Worm (Caenorhabditis elegans) whole organism, L2 larva: ENCODE results near the gene W10C6.2.
"Not testable (repeated sequence)": the region's sequence is repeated elsewhere in the genome, so short reads cannot be mapped to it uniquely, and the experiment has no call there.

ENCODE experiments used
- C34F6.9 ChIP-seq: fragments of 150-350 bp; optimal IDR thresholded peaks from 2 replicates; lab custom pipeline; 2014; ENCODE audit warnings: missing biosample characterization, missing genetic modification characterization
- F13H6.1 ChIP-seq: sonication (generic microtip); optimal IDR thresholded peaks from 2 replicates; lab custom pipeline; 2016; ENCODE audit warnings: missing genetic modification characterization, missing compliant biosample characterization
- R02D3.7 ChIP-seq: fragments of 150-350 bp; optimal IDR thresholded peaks from 2 replicates; lab custom pipeline; 2014; ENCODE audit warnings: missing biosample characterization, missing genetic modification characterization
- aly-2 ChIP-seq: fragments of 150-350 bp; optimal IDR thresholded peaks from 2 replicates; lab custom pipeline; 2014; ENCODE audit warnings: missing biosample characterization, missing genetic modification characterization
- ama-1 ChIP-seq: fragments of 150-350 bp; optimal IDR thresholded peaks from 2 replicates; lab custom pipeline; 2018; ENCODE audit warnings: inconsistent platforms
- blmp-1 ChIP-seq: sonication (generic microtip); optimal IDR thresholded peaks from 2 replicates; lab custom pipeline; 2017; ENCODE audit warnings: missing genetic modification characterization, mild to moderate bottlenecking, missing compliant biosample characterization, antibody characterized with exemption, moderate library complexity; ENCODE audit not compliant: insufficient read depth
- ceh-16 ChIP-seq: fragments of 150-350 bp; optimal IDR thresholded peaks from 2 replicates; lab custom pipeline; 2014; ENCODE audit warnings: missing biosample characterization, missing genetic modification characterization
- ceh-82 ChIP-seq: fragments of 150-350 bp; optimal IDR thresholded peaks from 2 replicates; lab custom pipeline; 2014; ENCODE audit warnings: missing biosample characterization, missing genetic modification characterization
- crh-2 ChIP-seq: sonication (generic microtip); optimal IDR thresholded peaks from 2 replicates; lab custom pipeline; 2017; ENCODE audit warnings: missing biosample characterization, missing genetic modification characterization
- dmd-4 ChIP-seq: sonication (generic microtip); optimal IDR thresholded peaks from 2 replicates; lab custom pipeline; 2017; ENCODE audit warnings: missing biosample characterization, missing genetic modification characterization
- egl-27 ChIP-seq: sonication (generic microtip); optimal IDR thresholded peaks from 3 replicates; lab custom pipeline; 2017; ENCODE audit warnings: missing biosample characterization, missing genetic modification reagents, missing genetic modification characterization
- elt-3 ChIP-seq: sonication (generic microtip); optimal IDR thresholded peaks from 2 replicates; lab custom pipeline; 2017; ENCODE audit warnings: missing biosample characterization, missing genetic modification characterization
- fos-1 ChIP-seq: fragments of 150-350 bp; optimal IDR thresholded peaks from 2 replicates; lab custom pipeline; 2014; ENCODE audit warnings: missing biosample characterization, missing genetic modification characterization
- gmeb-1 ChIP-seq: fragments of 150-350 bp; optimal IDR thresholded peaks from 2 replicates; lab custom pipeline; 2014; ENCODE audit warnings: missing biosample characterization, missing genetic modification characterization
- lin-11 ChIP-seq: fragments of 150-350 bp; sonication (generic microtip); optimal IDR thresholded peaks from 2 replicates; lab custom pipeline; 2014; ENCODE audit warnings: missing biosample characterization, missing genetic modification characterization, inconsistent platforms, mixed read lengths
- lin-13 ChIP-seq: fragments of 150-350 bp; optimal IDR thresholded peaks from 2 replicates; lab custom pipeline; 2014; ENCODE audit warnings: missing biosample characterization, missing genetic modification reagents, missing genetic modification characterization
- lsy-2 ChIP-seq, 2 experiments: fragments of 150-350 bp in 1 of 2; sonication (generic microtip) in 1 of 2; optimal IDR thresholded peaks; 2 replicates each; lab custom pipeline; 2014 to 2017; ENCODE audit warnings: missing biosample characterization in 2 of 2, missing genetic modification characterization in 2 of 2
- mdl-1 ChIP-seq, 2 experiments: fragments of 150-350 bp in 1 of 2; sonication (generic microtip) in 1 of 2; optimal IDR thresholded peaks; 2 replicates each; lab custom pipeline; 2017; ENCODE audit warnings: missing biosample characterization in 2 of 2, missing genetic modification characterization in 2 of 2
- nhr-11 ChIP-seq: fragments of 150-350 bp; optimal IDR thresholded peaks from 2 replicates; lab custom pipeline; 2014; ENCODE audit warnings: missing biosample characterization, missing genetic modification characterization
- nhr-129 ChIP-seq: fragments of 150-350 bp; optimal IDR thresholded peaks from 2 replicates; lab custom pipeline; 2014; ENCODE audit warnings: missing biosample characterization, missing genetic modification characterization
- nhr-21 ChIP-seq: fragments of 150-350 bp; optimal IDR thresholded peaks from 2 replicates; lab custom pipeline; 2014; ENCODE audit warnings: missing biosample characterization, missing genetic modification characterization
- nhr-23 ChIP-seq: fragments of 150-350 bp; optimal IDR thresholded peaks from 2 replicates; lab custom pipeline; 2014; ENCODE audit warnings: missing biosample characterization, missing genetic modification reagents, missing genetic modification characterization
- nhr-237 ChIP-seq: fragments of 150-350 bp; optimal IDR thresholded peaks from 2 replicates; lab custom pipeline; 2014; ENCODE audit warnings: missing biosample characterization, missing genetic modification characterization
- nhr-25 ChIP-seq: fragments of 150-350 bp; sonication (generic microtip); optimal IDR thresholded peaks from 3 replicates; lab custom pipeline; 2014; ENCODE audit warnings: missing biosample characterization, missing genetic modification characterization
- nhr-6 ChIP-seq: fragments of 150-350 bp; optimal IDR thresholded peaks from 2 replicates; lab custom pipeline; 2014; ENCODE audit warnings: missing biosample characterization, missing genetic modification characterization
- nhr-77 ChIP-seq: fragments of 150-350 bp; optimal IDR thresholded peaks from 2 replicates; lab custom pipeline; 2014; ENCODE audit warnings: missing biosample characterization, missing genetic modification characterization
- sem-4 ChIP-seq: fragments of 150-350 bp; optimal IDR thresholded peaks from 2 replicates; lab custom pipeline; 2014; ENCODE audit warnings: missing biosample characterization, missing genetic modification reagents, missing genetic modification characterization
- skn-1 ChIP-seq: sonication (generic microtip); optimal IDR thresholded peaks from 2 replicates; lab custom pipeline; 2017; ENCODE audit warnings: missing biosample characterization, missing genetic modification characterization
- sma-3 ChIP-seq: sonication (generic microtip); optimal IDR thresholded peaks from 2 replicates; lab custom pipeline; 2016; ENCODE audit warnings: missing genetic modification reagents, missing genetic modification characterization, missing compliant biosample characterization
- sma-9 ChIP-seq, 2 experiments: fragments of 150-350 bp in 1 of 2; sonication (generic microtip) in 1 of 2; optimal IDR thresholded peaks; 2 replicates each; lab custom pipeline; 2014 to 2016; ENCODE audit warnings: missing genetic modification characterization in 2 of 2, mild to moderate bottlenecking in 1 of 2, missing biosample characterization in 1 of 2, missing compliant biosample characterization in 1 of 2, missing genetic modification reagents in 1 of 2, moderate library complexity in 1 of 2
- snpc-4 ChIP-seq: fragments of 150-350 bp; optimal IDR thresholded peaks from 2 replicates; lab custom pipeline; 2014; ENCODE audit warnings: missing biosample characterization, missing genetic modification characterization
- unc-55 ChIP-seq: fragments of 150-350 bp; sonication (generic microtip); optimal IDR thresholded peaks from 3 replicates; lab custom pipeline; 2014; ENCODE audit warnings: missing biosample characterization, missing genetic modification reagents, missing genetic modification characterization
- ztf-11 ChIP-seq: sonication (generic microtip); optimal IDR thresholded peaks from 2 replicates; lab custom pipeline; 2017; ENCODE audit warnings: missing biosample characterization, missing genetic modification characterization
- ztf-4 ChIP-seq: fragments of 150-350 bp; optimal IDR thresholded peaks from 2 replicates; lab custom pipeline; 2014; ENCODE audit warnings: missing biosample characterization, missing genetic modification characterization

The W10C6.2 gene

DNA sequence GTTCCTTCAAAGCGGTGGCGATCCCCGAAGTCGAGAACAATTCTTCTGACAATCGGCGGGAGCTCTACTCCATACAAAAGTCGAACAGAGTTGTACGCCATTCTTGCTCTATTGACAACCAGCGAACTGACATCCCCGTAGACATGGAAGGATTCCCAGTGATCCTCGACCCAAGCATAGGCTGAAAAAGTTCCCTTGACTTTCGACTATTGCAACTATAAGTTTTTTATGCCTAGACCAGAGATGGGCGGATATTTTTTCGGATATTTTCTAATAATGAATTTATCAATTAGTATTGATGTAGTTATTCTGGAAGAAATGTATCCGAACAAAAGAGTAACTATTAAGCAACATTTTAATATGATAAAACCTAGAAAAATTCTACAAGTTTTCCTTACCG, at the start of gene W10C6.2:
TSS of gene W10C6.2 (minus strand) at position 101 of the 400 bp plus-strand sequence.
- TF ChIP-seq nhr-11, nhr-6, ceh-82: not testable (repeated sequence)

DNA sequence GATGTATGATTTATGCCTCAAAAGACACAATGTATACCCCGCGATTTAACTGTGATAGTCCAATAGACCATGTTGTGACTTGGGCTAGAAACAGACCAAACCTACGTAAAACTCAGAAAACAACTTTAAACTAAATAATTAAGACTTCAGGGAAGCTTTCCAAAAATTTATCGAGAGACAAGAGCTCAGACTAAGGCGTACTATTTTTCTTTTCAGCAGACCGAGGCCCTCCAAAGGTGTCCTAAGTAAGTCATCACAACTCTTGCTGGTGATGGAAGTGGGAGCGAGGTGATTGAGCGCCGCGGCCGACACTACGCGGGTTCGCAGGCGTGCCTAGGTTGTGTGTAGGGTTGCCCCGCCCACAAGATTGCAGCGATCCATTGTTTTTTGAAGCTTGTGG, 45.3 kb upstream of the W10C6.2 start:
- TF ChIP-seq R02D3.7 (peak; percentile 22), mdl-1 (tag; optimal IDR thresholded peaks at IDR 0.05; lab: Kevin White, UChicago) (peak; percentile 37 to 86), nhr-21 (tag; lab: Kevin White, UChicago) (peak; percentile 84), unc-55 (GFP tag; lab: Kevin White, UChicago) (peak; percentile 29), lin-13 (peak; percentile 56), lin-11 (peak; percentile 18), sma-9 (GFP tag; optimal IDR thresholded peaks at IDR 0.05; lab: Kevin White, UChicago) (peak; percentile 85), sma-9 (tag; optimal IDR thresholded peaks at IDR 0.05; lab: Kevin White, UChicago) (no peak), ztf-4 (tag; lab: Kevin White, UChicago) (peak; percentile 25), egl-27 (tag; lab: Kevin White, UChicago) (peak; percentile 20), ama-1 (lab: Kevin White, UChicago) (peak; percentile 96), crh-2 (tag; lab: Kevin White, UChicago) (peak; percentile 12), snpc-4 (tag; lab: Kevin White, UChicago) (peak; percentile 98), lsy-2 (tag; optimal IDR thresholded peaks at IDR 0.05; lab: Kevin White, UChicago) (peak; percentile 43 to 56), ceh-16 (tag; lab: Kevin White, UChicago) (peak; percentile 49), ztf-11 (no peak), nhr-23 (tag; lab: Kevin White, UChicago) (no peak), gmeb-1 (tag; lab: Kevin White, UChicago) (peak; percentile 76), sem-4 (tag; lab: Kevin White, UChicago) (peak; percentile 31), nhr-25 (tag; lab: Kevin White, UChicago) (peak; percentile 44), nhr-129 (tag; lab: Kevin White, UChicago) (peak; percentile 63), dmd-4 (no peak), sma-3 (GFP tag; lab: Kevin White, UChicago) (peak; percentile 89), nhr-77 (tag; lab: Kevin White, UChicago) (no peak), F13H6.1 (peak; percentile 75), elt-3 (tag; lab: Kevin White, UChicago) (no peak), C34F6.9 (peak; percentile 6), fos-1 (tag; lab: Kevin White, UChicago) (peak; percentile 41), aly-2 (tag; lab: Kevin White, UChicago) (no peak), nhr-237 (tag; lab: Kevin White, UChicago) (peak; percentile 26)

DNA sequence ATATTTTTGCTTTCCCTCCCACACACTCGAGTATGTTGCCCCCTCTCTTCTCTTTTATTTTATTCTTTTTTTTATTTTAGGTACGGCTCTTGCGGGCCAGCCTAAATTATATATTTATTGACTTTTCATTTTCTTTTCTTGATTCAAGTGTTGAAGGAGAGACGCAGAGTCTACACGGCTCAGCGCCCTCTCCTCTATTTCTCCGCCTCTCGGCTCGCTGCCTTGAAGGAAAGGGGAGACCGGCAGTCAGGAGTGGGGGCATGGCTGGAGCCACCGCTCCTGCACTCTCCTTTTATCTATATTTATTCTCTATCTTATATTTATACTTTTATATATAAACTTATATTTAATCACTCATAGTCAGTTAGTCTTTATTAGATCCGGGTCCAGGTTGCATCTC, 44.7 kb upstream of the W10C6.2 start:
- TF ChIP-seq unc-55 (GFP tag; lab: Kevin White, UChicago), result peak; percentile 22
- no peak for TF ChIP-seq fos-1 (tag; lab: Kevin White, UChicago)

DNA sequence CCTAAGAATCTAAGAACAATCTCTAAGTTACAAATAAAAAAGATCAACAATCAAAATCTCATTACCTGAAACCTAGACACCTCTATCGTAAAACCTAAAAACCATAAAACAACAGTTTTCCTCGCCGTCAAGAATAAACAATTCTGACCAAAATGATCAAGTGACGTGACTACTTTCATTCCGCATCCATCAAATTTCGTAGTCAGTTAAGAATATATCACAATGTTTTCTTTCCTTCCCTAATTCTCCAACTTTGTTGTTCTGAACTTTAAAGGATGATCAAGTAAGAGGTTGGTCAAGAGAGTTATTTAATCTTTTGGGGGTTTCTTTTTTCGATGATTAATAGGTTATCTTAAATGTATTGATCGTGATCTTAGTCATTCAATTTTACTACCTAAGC, 41.6 kb upstream of the W10C6.2 start:
- TF ChIP-seq sma-3 (GFP tag; lab: Kevin White, UChicago) (peak; percentile 55), sma-9 (GFP tag; optimal IDR thresholded peaks at IDR 0.05; lab: Kevin White, UChicago) (peak; percentile 20), sma-9 (tag; optimal IDR thresholded peaks at IDR 0.05; lab: Kevin White, UChicago) (no peak), blmp-1 (no peak)

DNA sequence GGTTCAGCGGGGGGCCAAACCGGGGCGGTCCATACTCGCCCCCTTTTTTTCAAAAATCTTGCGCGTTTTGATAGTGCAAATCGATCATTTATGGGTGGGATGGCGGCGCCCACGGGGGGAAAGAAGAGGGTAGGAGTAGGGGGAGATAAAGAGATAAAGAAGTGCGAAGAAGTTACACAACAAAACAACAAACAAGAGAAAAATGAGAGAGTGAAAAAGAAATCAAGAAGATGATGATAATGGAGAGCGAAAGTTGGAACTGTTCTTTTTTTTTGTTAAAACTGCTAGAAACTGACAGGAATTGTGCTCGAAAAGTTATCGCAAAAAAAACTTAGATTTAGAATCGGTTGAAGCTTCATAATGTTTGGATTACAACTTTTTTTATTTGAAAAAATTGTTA, 40.7 kb upstream of the W10C6.2 start, which contains the start of gene ptr-13:
TSS of gene ptr-13 (minus strand) at position 92 of the 400 bp plus-strand sequence.
- TF ChIP-seq dmd-4 (no peak), blmp-1 (peak; percentile 69), skn-1 (no peak)

DNA sequence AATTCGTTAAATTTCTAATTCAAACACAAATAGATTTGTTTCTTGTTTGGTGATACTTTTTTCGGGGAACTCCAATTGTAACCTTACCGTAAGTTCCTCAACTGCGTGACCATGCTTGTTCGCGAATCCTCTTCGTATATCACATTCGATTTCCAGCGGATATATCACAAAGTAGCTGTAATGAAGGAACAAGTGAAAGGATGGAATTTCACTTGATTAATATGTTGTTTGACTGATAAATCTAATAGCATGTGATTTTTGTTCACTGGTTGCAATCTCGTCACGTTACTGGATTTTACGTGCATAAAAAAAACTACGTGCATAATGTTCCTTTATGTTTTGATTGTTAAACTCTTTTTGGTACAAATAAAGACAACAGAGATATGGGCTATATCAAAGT, 40.0 kb upstream of the W10C6.2 start:
- TF ChIP-seq lin-11, result no peak
- peak; percentile 68 for TF ChIP-seq blmp-1
